Fruit fly (Drosophila melanogaster) whole organism, embryonic: Measurements from ENCODE around the gene RAF2.
A peak's percentile ranks its signal among the peaks of the same experiment; 100 is the strongest.

Source experiments
- Antp ChIP-seq: fragments of 200-800 bp; sonication (Bioruptor generic); optimal IDR thresholded peaks from 3 replicates; lab custom pipeline; 2016; ENCODE audit warnings: missing biosample characterization, missing genetic modification characterization
- Atf-2 ChIP-seq: fragments of 200-800 bp; sonication (Bioruptor generic); optimal IDR thresholded peaks from 2 replicates; lab custom pipeline; 2016; ENCODE audit warnings: missing biosample characterization, missing genetic modification characterization
- CG10209 ChIP-seq: fragments of 200-800 bp; sonication (Bioruptor generic); optimal IDR thresholded peaks from 3 replicates; lab custom pipeline; 2017; ENCODE audit warnings: missing biosample characterization, mild to moderate bottlenecking, missing genetic modification characterization, missing genetic modification reagents
- CG10565 ChIP-seq: fragments of 200-800 bp; sonication (Bioruptor generic); optimal IDR thresholded peaks from 3 replicates; lab custom pipeline; 2016; ENCODE audit warnings: missing biosample characterization, mild to moderate bottlenecking, missing genetic modification characterization
- CG11695 ChIP-seq: fragments of 200-800 bp; sonication (Bioruptor generic); IDR thresholded peaks from 3 replicates; pipeline ENCODE4 v1.3.6; 2022; ENCODE audit warnings: missing biosample characterization, missing genetic modification characterization
- CG17612 ChIP-seq: fragments of 200-800 bp; sonication (Bioruptor generic); IDR thresholded peaks from 2 replicates; pipeline ENCODE4 v1.3.6; 2022; ENCODE audit warnings: missing biosample characterization, missing genetic modification characterization
- CG1792 ChIP-seq: fragments of 200-800 bp; sonication (Bioruptor generic); optimal IDR thresholded peaks from 2 replicates; lab custom pipeline; 2016; ENCODE audit warnings: missing biosample characterization, missing genetic modification characterization
- CG18262 ChIP-seq: fragments of 200-800 bp; optimal IDR thresholded peaks from 3 replicates; lab custom pipeline; 2019; ENCODE audit warnings: missing biosample characterization, mild to moderate bottlenecking, missing genetic modification characterization, moderate library complexity
- CG3281 ChIP-seq: fragments of 200-800 bp; sonication (Bioruptor generic); optimal IDR thresholded peaks from 3 replicates; lab custom pipeline; 2017; ENCODE audit warnings: missing biosample characterization, mild to moderate bottlenecking, missing genetic modification characterization
- CG33557 ChIP-seq: fragments of 200-800 bp; sonication (Bioruptor generic); optimal IDR thresholded peaks from 2 replicates; lab custom pipeline; 2019; ENCODE audit warnings: missing biosample characterization, mild to moderate bottlenecking, missing genetic modification characterization, moderate library complexity
- CG7556 ChIP-seq: fragments of 200-800 bp; sonication (Bioruptor generic); optimal IDR thresholded peaks from 2 replicates; lab custom pipeline; 2017; ENCODE audit warnings: missing biosample characterization, mild to moderate bottlenecking, missing genetic modification characterization
- CrebB ChIP-seq: fragments of 200-800 bp; sonication (Bioruptor generic); optimal IDR thresholded peaks from 3 replicates; lab custom pipeline; 2018; ENCODE audit warnings: missing biosample characterization, mild to moderate bottlenecking, missing genetic modification characterization
- Dip3 ChIP-seq: fragments of 200-800 bp; sonication (Bioruptor generic); optimal IDR thresholded peaks from 3 replicates; lab custom pipeline; 2016; ENCODE audit warnings: missing biosample characterization, missing genetic modification characterization
- Doc2 ChIP-seq: fragments of 200-800 bp; sonication (Bioruptor generic); IDR thresholded peaks from 2 replicates; pipeline ENCODE4 v1.3.6; 2022; ENCODE audit warnings: missing biosample characterization, missing genetic modification characterization
- E2f1 ChIP-seq: fragments of 200-800 bp; sonication (Bioruptor generic); IDR thresholded peaks from 2 replicates; pipeline ENCODE4 v1.3.6; 2022; ENCODE audit warnings: missing biosample characterization, missing genetic modification characterization
- Gug ChIP-seq: fragments of 200-800 bp; sonication (Bioruptor generic); IDR thresholded peaks from 4 replicates; pipeline ENCODE4 v1.3.6; 2022; ENCODE audit warnings: missing biosample characterization, missing genetic modification characterization
- H2.0 ChIP-seq: fragments of 200-800 bp; sonication (Bioruptor generic); IDR thresholded peaks from 2 replicates; pipeline ENCODE4 v1.3.6; 2022; ENCODE audit warnings: missing biosample characterization, missing genetic modification characterization
- Hr51 ChIP-seq, 2 experiments: fragments of 200-800 bp; sonication (Bioruptor generic); optimal IDR thresholded peaks; 2 replicates in 1 of 2; 3 replicates in 1 of 2; lab custom pipeline; 2016 to 2018; ENCODE audit warnings: missing biosample characterization in 2 of 2, missing genetic modification characterization in 2 of 2, mild to moderate bottlenecking in 1 of 2, moderate library complexity in 1 of 2
- Lpt ChIP-seq: fragments of >200 bp; optimal IDR thresholded peaks from 2 replicates; lab custom pipeline; 2018; ENCODE audit warnings: missing biosample characterization, missing genetic modification characterization
- NC2α ChIP-seq: fragments of 200-800 bp; sonication (Bioruptor generic); optimal IDR thresholded peaks from 2 replicates; lab custom pipeline; 2016; ENCODE audit warnings: missing biosample characterization, missing genetic modification characterization
- Ptx1 ChIP-seq: fragments of 200-800 bp; sonication (Bioruptor generic); IDR thresholded peaks from 2 replicates; pipeline ENCODE4 v1.3.6; 2022; ENCODE audit warnings: missing biosample characterization, missing genetic modification characterization
- Scr ChIP-seq: fragments of 200-800 bp; sonication (Bioruptor generic); IDR thresholded peaks from 2 replicates; pipeline ENCODE4 v1.3.6; 2022; ENCODE audit warnings: missing biosample characterization, missing genetic modification characterization; ENCODE audit not compliant: partially characterized antibody
- Side ChIP-seq: fragments of 200-800 bp; sonication (Bioruptor generic); optimal IDR thresholded peaks from 2 replicates; lab custom pipeline; 2016; ENCODE audit warnings: missing biosample characterization, missing genetic modification characterization
- Spps ChIP-seq: fragments of 200-800 bp; sonication (Bioruptor generic); optimal IDR thresholded peaks from 2 replicates; lab custom pipeline; 2018; ENCODE audit warnings: missing biosample characterization, mild to moderate bottlenecking, missing genetic modification characterization
- Xrp1 ChIP-seq: fragments of 200-800 bp; sonication (Bioruptor generic); IDR thresholded peaks from 2 replicates; pipeline ENCODE4 v1.3.6; 2022; ENCODE audit warnings: missing biosample characterization, missing genetic modification characterization
- abd-A ChIP-seq: fragments of 200-800 bp; sonication (Bioruptor generic); optimal IDR thresholded peaks from 3 replicates; lab custom pipeline; 2019; ENCODE audit warnings: missing biosample characterization, mild to moderate bottlenecking, missing genetic modification characterization, moderate library complexity
- ac ChIP-seq: fragments of 200-800 bp; sonication (Bioruptor generic); optimal IDR thresholded peaks from 3 replicates; lab custom pipeline; 2017; ENCODE audit warnings: missing biosample characterization, mild to moderate bottlenecking, missing genetic modification characterization
- ash1 ChIP-seq: fragments of 200-800 bp; sonication (Bioruptor generic); optimal IDR thresholded peaks from 2 replicates; lab custom pipeline; 2018; ENCODE audit warnings: missing biosample characterization, mild to moderate bottlenecking, missing genetic modification characterization
- bab2 ChIP-seq: fragments of 200-800 bp; sonication (Bioruptor generic); optimal IDR thresholded peaks from 2 replicates; lab custom pipeline; 2016; ENCODE audit warnings: missing biosample characterization, missing genetic modification characterization
- bcd ChIP-seq: fragments of 200-800 bp; sonication (Bioruptor generic); optimal IDR thresholded peaks from 2 replicates; lab custom pipeline; 2017; ENCODE audit warnings: missing biosample characterization, mild to moderate bottlenecking, missing genetic modification characterization
- chif ChIP-seq, 2 experiments: fragments of 200-800 bp; sonication (Bioruptor generic); optimal IDR thresholded peaks; 3 replicates each; lab custom pipeline; 2016; ENCODE audit warnings: missing biosample characterization in 2 of 2, missing genetic modification characterization in 2 of 2
- crc ChIP-seq: fragments of 200-800 bp; sonication (Bioruptor generic); optimal IDR thresholded peaks from 2 replicates; lab custom pipeline; 2016; ENCODE audit warnings: missing biosample characterization, missing genetic modification characterization
- crp ChIP-seq, 2 experiments: fragments of 200-800 bp; sonication (Bioruptor generic); optimal IDR thresholded peaks; 2 replicates in 1 of 2; 3 replicates in 1 of 2; lab custom pipeline; 2017; ENCODE audit warnings: missing biosample characterization in 2 of 2, missing genetic modification characterization in 2 of 2, mild to moderate bottlenecking in 1 of 2, moderate library complexity in 1 of 2
- danr ChIP-seq: fragments of 200-800 bp; sonication (Bioruptor generic); IDR thresholded peaks from 2 replicates; pipeline ENCODE4 v1.3.6; 2022; ENCODE audit warnings: missing biosample characterization, missing genetic modification characterization
- en ChIP-seq: fragments of 200-800 bp; sonication (Bioruptor generic); optimal IDR thresholded peaks from 2 replicates; lab custom pipeline; 2016; ENCODE audit warnings: missing biosample characterization, missing genetic modification characterization
- gsb-n ChIP-seq: fragments of 200-800 bp; sonication (Bioruptor generic); optimal IDR thresholded peaks from 3 replicates; lab custom pipeline; 2018; ENCODE audit warnings: missing biosample characterization, mild to moderate bottlenecking, missing genetic modification characterization
- hbn ChIP-seq: fragments of 200-800 bp; sonication (Bioruptor generic); IDR thresholded peaks from 2 replicates; pipeline ENCODE4 v1.3.6; 2022; ENCODE audit warnings: missing biosample characterization, missing genetic modification characterization; ENCODE audit not compliant: partially characterized antibody
- inv ChIP-seq: fragments of 200-800 bp; sonication (Bioruptor generic); IDR thresholded peaks from 2 replicates; pipeline ENCODE4 v1.3.6; 2022; ENCODE audit warnings: missing biosample characterization, missing genetic modification characterization; ENCODE audit not compliant: partially characterized antibody
- nerfin-1 ChIP-seq: fragments of 200-800 bp; sonication (Bioruptor generic); optimal IDR thresholded peaks from 3 replicates; lab custom pipeline; 2019; ENCODE audit warnings: missing biosample characterization, mild to moderate bottlenecking, missing genetic modification characterization, moderate library complexity
- pros ChIP-seq: fragments of 200-800 bp; sonication (Bioruptor generic); optimal IDR thresholded peaks from 3 replicates; lab custom pipeline; 2019; ENCODE audit warnings: missing biosample characterization, mild to moderate bottlenecking, missing genetic modification characterization, moderate library complexity
- ro ChIP-seq: fragments of 200-800 bp; sonication (Bioruptor generic); IDR thresholded peaks from 2 replicates; pipeline ENCODE4 v1.3.6; 2022; ENCODE audit warnings: missing biosample characterization, missing genetic modification characterization
- sd ChIP-seq: fragments of 200-800 bp; sonication (Bioruptor generic); optimal IDR thresholded peaks from 3 replicates; lab custom pipeline; 2018; ENCODE audit warnings: missing biosample characterization, mild to moderate bottlenecking, missing genetic modification characterization, moderate library complexity
- sens ChIP-seq: fragments of 200-800 bp; sonication (Bioruptor generic); peaks from one replicate; lab custom pipeline; 2016; ENCODE audit warnings: missing biosample characterization, missing genetic modification characterization
- sens-2 ChIP-seq: fragments of 200-800 bp; sonication (Bioruptor generic); IDR thresholded peaks from 2 replicates; pipeline ENCODE4 v1.3.6; 2022; ENCODE audit warnings: missing biosample characterization, missing genetic modification characterization
- sim ChIP-seq: fragments of 200-800 bp; sonication (Bioruptor generic); IDR thresholded peaks from 2 replicates; pipeline ENCODE4 v1.3.6; 2022; ENCODE audit warnings: missing biosample characterization, missing genetic modification characterization
- slp2 ChIP-seq: fragments of 200-800 bp; sonication (Bioruptor generic); optimal IDR thresholded peaks from 2 replicates; lab custom pipeline; 2016; ENCODE audit warnings: missing biosample characterization, missing genetic modification characterization
- sug ChIP-seq: fragments of 200-800 bp; optimal IDR thresholded peaks from 2 replicates; lab custom pipeline; 2019; ENCODE audit warnings: missing biosample characterization, mild to moderate bottlenecking, missing genetic modification characterization, moderate library complexity
- tll ChIP-seq, 2 experiments: fragments of 200-800 bp in 1 of 2; fragments of >200 bp in 1 of 2; sonication (Bioruptor generic) in 1 of 2; optimal IDR thresholded peaks; 2 replicates each; lab custom pipeline; 2017 to 2019; ENCODE audit warnings: missing biosample characterization in 2 of 2, missing genetic modification characterization in 2 of 2, mild to moderate bottlenecking in 1 of 2, moderate library complexity in 1 of 2
- toy ChIP-seq: fragments of 200-800 bp; sonication (Bioruptor generic); IDR thresholded peaks from 2 replicates; pipeline ENCODE4 v1.3.6; 2022; ENCODE audit warnings: missing biosample characterization, missing genetic modification characterization
- z ChIP-seq: fragments of 200-800 bp; sonication (Bioruptor generic); IDR thresholded peaks from 3 replicates; pipeline ENCODE4 v1.3.6; 2022; ENCODE audit warnings: missing biosample characterization, missing genetic modification characterization
- zf30C ChIP-seq: fragments of 200-800 bp; sonication (Bioruptor generic); optimal IDR thresholded peaks from 3 replicates; lab custom pipeline; 2018; ENCODE audit warnings: missing biosample characterization, mild to moderate bottlenecking, missing genetic modification characterization

RAF2 gene

dm6 chr3L:16412394-16412950, 26.3 kb downstream of the RAF2 start, which contains the start of gene Serinc (continued):
- TF ChIP-seq CG10565 = no peak
- TF ChIP-seq sens-2 (GFP tag; lab: Robert Waterston, UW) = no peak
- TF ChIP-seq en (GFP tag; lab: Kevin White, UChicago) = no peak
- peak; percentile 50 for TF ChIP-seq Ptx1 (GFP tag; lab: Robert Waterston, UW)
- 0 out of 2 replicates have a peak, but pooled peaks have one; percentile 33 for TF ChIP-seq E2f1 (GFP tag; lab: Robert Waterston, UW)
- TF ChIP-seq hbn (GFP tag; lab: Robert Waterston, UW) = peak; percentile 98
- TF ChIP-seq CG18262 (tag; lab: Kevin White, UChicago) = peak; percentile 35
- no peak; the same call in 1 of the 2 replicates for TF ChIP-seq Xrp1 (GFP tag; lab: Robert Waterston, UW)
- peak; percentile 6 for TF ChIP-seq crc (GFP tag; lab: Kevin White, UChicago)
- no peak for TF ChIP-seq abd-A (tag; lab: Kevin White, UChicago)
- TF ChIP-seq CG3281 = peak; percentile 32
- TF ChIP-seq inv (GFP tag; lab: Robert Waterston, UW) = peak; percentile 97
- TF ChIP-seq Scr (GFP tag; lab: Robert Waterston, UW) = peak; percentile 98
- TF ChIP-seq CG17612 = no peak
- peak; percentile 39 for TF ChIP-seq Dip3 (GFP tag; lab: Kevin White, UChicago)
- peak; percentile 65 for TF ChIP-seq bcd
- TF ChIP-seq ac (GFP tag; lab: Kevin White, UChicago) = no peak
- peak in 1 of 2 experiments; percentile 39 for TF ChIP-seq Hr51 (GFP tag; optimal IDR thresholded peaks at IDR 0.05; lab: Kevin White, UChicago)
- TF ChIP-seq Antp (GFP tag; lab: Kevin White, UChicago) = peak; percentile 47
- no peak for TF ChIP-seq Side
- TF ChIP-seq pros (GFP tag; lab: Kevin White, UChicago) = no peak
- TF ChIP-seq bab2 (GFP tag; lab: Kevin White, UChicago) = peak; percentile 44
- peak; percentile 43 for TF ChIP-seq CG1792
- no peak for TF ChIP-seq tll (GFP tag; optimal IDR thresholded peaks at IDR 0.05; lab: Kevin White, UChicago)
- TF ChIP-seq Atf-2 = peak; percentile 53
- no peak for TF ChIP-seq danr
- no peak for TF ChIP-seq ash1 (GFP tag; lab: Kevin White, UChicago)
- TF ChIP-seq H2.0 (GFP tag; lab: Robert Waterston, UW) = no peak
- peak; percentile 21 for TF ChIP-seq CG7556 (GFP tag; lab: Kevin White, UChicago)
- no peak for TF ChIP-seq CG11695 (GFP tag; lab: Robert Waterston, UW)
- TF ChIP-seq toy (GFP tag; lab: Robert Waterston, UW) = no peak
- TF ChIP-seq gsb-n = no peak
- TF ChIP-seq zf30C (GFP tag; lab: Kevin White, UChicago) = no peak
- no peak for TF ChIP-seq Lpt (GFP tag; lab: Kevin White, UChicago)
- TF ChIP-seq CG33557 = peak; percentile 42
- TF ChIP-seq slp2 (GFP tag; lab: Kevin White, UChicago) = peak; percentile 8
- peak; percentile 61 for TF ChIP-seq CrebB
- TF ChIP-seq sim (GFP tag; lab: Robert Waterston, UW) = no peak
- peak in 1 of 2 experiments; percentile 50 for TF ChIP-seq crp (GFP tag; optimal IDR thresholded peaks at IDR 0.05; lab: Kevin White, UChicago)
- TF ChIP-seq Gug (GFP tag; lab: Robert Waterston, UW) = peak; percentile 20; the same call in 1 of the 4 replicates
- TF ChIP-seq Doc2 (GFP tag; lab: Robert Waterston, UW) = no peak
- TF ChIP-seq NC2α (GFP tag; lab: Kevin White, UChicago) = no peak
- peak; percentile 90 for TF ChIP-seq sens (GFP tag; lab: Kevin White, UChicago)
- TF ChIP-seq nerfin-1 (tag; lab: Kevin White, UChicago) = peak; percentile 61
- TF ChIP-seq sd (tag; lab: Kevin White, UChicago) = peak; percentile 22
- TF ChIP-seq CG10209 (GFP tag; lab: Kevin White, UChicago) = peak; percentile 15
- no peak for TF ChIP-seq ro (GFP tag; lab: Robert Waterston, UW)
- peak; percentile 66 for TF ChIP-seq sug (tag; lab: Kevin White, UChicago)
- no peak for TF ChIP-seq Spps
- TF ChIP-seq z (GFP tag; lab: Robert Waterston, UW) = no peak
- peak; percentile 12 to 41 for TF ChIP-seq chif (GFP tag; optimal IDR thresholded peaks at IDR 0.05; lab: Kevin White, UChicago)
